Fruit fly (Drosophila melanogaster) whole organism, prepupa: Measurements from ENCODE around the gene CG34284.

ENCODE experiments used
- CG10631 ChIP-seq: fragments of 200-800 bp; sonication (Bioruptor generic); optimal IDR thresholded peaks from 2 replicates; lab custom pipeline; 2016; ENCODE audit warnings: missing biosample characterization, missing genetic modification characterization
- CG10669 ChIP-seq: fragments of 200-800 bp; sonication (Bioruptor generic); optimal IDR thresholded peaks from 3 replicates; lab custom pipeline; 2018; ENCODE audit warnings: missing biosample characterization, mild to moderate bottlenecking, missing genetic modification characterization, moderate library complexity
- CG11762 ChIP-seq: fragments of 200-800 bp; sonication (Bioruptor generic); optimal IDR thresholded peaks from 3 replicates; lab custom pipeline; 2016; ENCODE audit warnings: missing biosample characterization, missing genetic modification characterization; ENCODE audit not compliant: insufficient read depth
- CG11902 ChIP-seq: fragments of 200-800 bp; sonication (Bioruptor generic); optimal IDR thresholded peaks from 3 replicates; lab custom pipeline; 2016; ENCODE audit warnings: missing biosample characterization, missing genetic modification characterization
- CG15336 ChIP-seq: fragments of 200-800 bp; sonication (Bioruptor generic); IDR thresholded peaks from 2 replicates; pipeline ENCODE4 v1.3.6; 2022; ENCODE audit warnings: missing biosample characterization, missing genetic modification characterization
- CG1621 ChIP-seq: fragments of 200-800 bp; sonication (Bioruptor generic); optimal IDR thresholded peaks from 3 replicates; lab custom pipeline; 2018; ENCODE audit warnings: missing biosample characterization, mild to moderate bottlenecking, missing genetic modification characterization
- CG3032 ChIP-seq: fragments of 200-800 bp; optimal IDR thresholded peaks from 2 replicates; lab custom pipeline; 2019; ENCODE audit warnings: missing biosample characterization, mild to moderate bottlenecking, missing genetic modification characterization, moderate library complexity
- CG32006 ChIP-seq: fragments of 200-800 bp; sonication (Bioruptor generic); optimal IDR thresholded peaks from 3 replicates; lab custom pipeline; 2017; ENCODE audit warnings: missing biosample characterization, mild to moderate bottlenecking, missing genetic modification characterization
- CG34406 ChIP-seq: fragments of 200-800 bp; sonication (Bioruptor generic); optimal IDR thresholded peaks from 3 replicates; lab custom pipeline; 2016; ENCODE audit warnings: missing biosample characterization, missing genetic modification characterization
- CG3919 ChIP-seq: fragments of 200-800 bp; sonication (Bioruptor generic); optimal IDR thresholded peaks from 3 replicates; lab custom pipeline; 2016; ENCODE audit warnings: missing biosample characterization, missing genetic modification characterization
- CG4318 ChIP-seq: fragments of 200-800 bp; sonication (Bioruptor generic); optimal IDR thresholded peaks from 3 replicates; lab custom pipeline; 2017; ENCODE audit warnings: missing biosample characterization, mild to moderate bottlenecking, missing genetic modification characterization
- CG6163 ChIP-seq: fragments of 200-800 bp; sonication (Bioruptor generic); IDR thresholded peaks from 3 replicates; pipeline ENCODE4 v1.3.6; 2022; ENCODE audit warnings: missing biosample characterization, missing genetic modification characterization
- CG6276 ChIP-seq: fragments of 200-800 bp; sonication (Bioruptor generic); optimal IDR thresholded peaks from 2 replicates; lab custom pipeline; 2017; ENCODE audit warnings: missing biosample characterization, mild to moderate bottlenecking, missing genetic modification characterization
- CG6792 ChIP-seq: fragments of 200-800 bp; sonication (Bioruptor generic); optimal IDR thresholded peaks from 3 replicates; lab custom pipeline; 2016; ENCODE audit warnings: missing biosample characterization, missing genetic modification characterization
- CG6854 ChIP-seq: fragments of 200-800 bp; sonication (Bioruptor generic); optimal IDR thresholded peaks from 2 replicates; lab custom pipeline; 2017; ENCODE audit warnings: missing biosample characterization, mild to moderate bottlenecking, missing genetic modification characterization
- CG7368 ChIP-seq: fragments of 200-800 bp; sonication (Bioruptor generic); optimal IDR thresholded peaks from 3 replicates; lab custom pipeline; 2016; ENCODE audit warnings: missing biosample characterization, missing genetic modification characterization
- CG8119 ChIP-seq: fragments of 200-800 bp; sonication (Bioruptor generic); IDR thresholded peaks from 3 replicates; pipeline ENCODE4 v1.3.6; 2022; ENCODE audit warnings: missing biosample characterization, missing genetic modification characterization
- CG8319 ChIP-seq: fragments of 200-800 bp; sonication (Bioruptor generic); optimal IDR thresholded peaks from 3 replicates; lab custom pipeline; 2016; ENCODE audit warnings: missing biosample characterization, missing genetic modification characterization
- CG8632 ChIP-seq: fragments of 200-800 bp; sonication (Bioruptor generic); optimal IDR thresholded peaks from 3 replicates; lab custom pipeline; 2016; ENCODE audit warnings: missing biosample characterization, missing genetic modification characterization
- Eip75B ChIP-seq: fragments of 200-800 bp; sonication (Bioruptor generic); optimal IDR thresholded peaks from 3 replicates; lab custom pipeline; 2016; ENCODE audit warnings: missing biosample characterization, missing genetic modification characterization
- Ets96B ChIP-seq: fragments of 200-800 bp; optimal IDR thresholded peaks from 2 replicates; lab custom pipeline; 2019; ENCODE audit warnings: missing biosample characterization, mild to moderate bottlenecking, missing genetic modification characterization, moderate library complexity
- Gug ChIP-seq: fragments of 200-800 bp; sonication (Bioruptor generic); IDR thresholded peaks from 2 replicates; pipeline ENCODE4 v1.3.6; 2022; ENCODE audit warnings: missing biosample characterization, missing genetic modification characterization
- Hr38 ChIP-seq: sonication (Bioruptor generic); optimal IDR thresholded peaks from 2 replicates; lab custom pipeline; 2016; ENCODE audit warnings: missing biosample characterization, missing genetic modification characterization
- Hr4 ChIP-seq: fragments of 200-800 bp; sonication (Bioruptor generic); optimal IDR thresholded peaks from 3 replicates; lab custom pipeline; 2016; ENCODE audit warnings: missing biosample characterization, missing genetic modification characterization
- Met ChIP-seq: fragments of 200-800 bp; sonication (Bioruptor generic); optimal IDR thresholded peaks from 3 replicates; lab custom pipeline; 2016; ENCODE audit warnings: missing biosample characterization, missing genetic modification characterization
- OdsH ChIP-seq: fragments of 200-800 bp; sonication (Bioruptor generic); optimal IDR thresholded peaks from 3 replicates; lab custom pipeline; 2016; ENCODE audit warnings: missing biosample characterization, missing genetic modification characterization
- Smox ChIP-seq: fragments of 200-800 bp; sonication (Bioruptor generic); optimal IDR thresholded peaks from 3 replicates; lab custom pipeline; 2016; ENCODE audit warnings: missing biosample characterization, missing genetic modification characterization
- Sox102F ChIP-seq: fragments of 200-800 bp; sonication (Bioruptor generic); optimal IDR thresholded peaks from 2 replicates; lab custom pipeline; 2016; ENCODE audit warnings: missing biosample characterization, mild to moderate bottlenecking, missing genetic modification characterization
- Sox14 ChIP-seq: fragments of 200-800 bp; sonication (Bioruptor generic); optimal IDR thresholded peaks from 3 replicates; lab custom pipeline; 2016; ENCODE audit warnings: missing biosample characterization, missing genetic modification characterization
- Sox15 ChIP-seq: fragments of 200-800 bp; sonication (Bioruptor generic); optimal IDR thresholded peaks from 3 replicates; lab custom pipeline; 2016; ENCODE audit warnings: missing biosample characterization, missing genetic modification characterization
- achi ChIP-seq: fragments of 200-800 bp; sonication (Bioruptor generic); optimal IDR thresholded peaks from 3 replicates; lab custom pipeline; 2016; ENCODE audit warnings: missing biosample characterization, missing genetic modification characterization
- acj6 ChIP-seq: fragments of 200-800 bp; sonication (Bioruptor generic); optimal IDR thresholded peaks from 3 replicates; lab custom pipeline; 2016; ENCODE audit warnings: missing biosample characterization, missing genetic modification characterization
- cyc ChIP-seq: fragments of 200-800 bp; sonication (Bioruptor generic); optimal IDR thresholded peaks from 3 replicates; lab custom pipeline; 2016; ENCODE audit warnings: missing biosample characterization, missing genetic modification characterization
- dac ChIP-seq: fragments of 200-800 bp; sonication (Bioruptor generic); optimal IDR thresholded peaks from 2 replicates; lab custom pipeline; 2017; ENCODE audit warnings: missing biosample characterization, mild to moderate bottlenecking, missing genetic modification characterization
- dsx ChIP-seq: fragments of 200-800 bp; optimal IDR thresholded peaks from 3 replicates; lab custom pipeline; 2019; ENCODE audit warnings: missing biosample characterization, mild to moderate bottlenecking, missing genetic modification characterization, moderate library complexity; ENCODE audit not compliant: poor library complexity, severe bottlenecking
- esn ChIP-seq: fragments of 200-800 bp; sonication (Bioruptor generic); optimal IDR thresholded peaks from 2 replicates; lab custom pipeline; 2016; ENCODE audit warnings: missing biosample characterization, mild to moderate bottlenecking, missing genetic modification characterization, moderate library complexity
- fd59A ChIP-seq: fragments of 200-800 bp; sonication (Bioruptor generic); optimal IDR thresholded peaks from 2 replicates; lab custom pipeline; 2017; ENCODE audit warnings: missing biosample characterization, mild to moderate bottlenecking, missing genetic modification characterization, missing genetic modification reagents
- fkh ChIP-seq: fragments of 200-800 bp; sonication (Bioruptor generic); optimal IDR thresholded peaks from 3 replicates; lab custom pipeline; 2017; ENCODE audit warnings: missing biosample characterization, mild to moderate bottlenecking, missing genetic modification characterization, moderate library complexity
- lz ChIP-seq: fragments of 200-800 bp; sonication (Bioruptor generic); optimal IDR thresholded peaks from 3 replicates; lab custom pipeline; 2016; ENCODE audit warnings: missing biosample characterization, missing genetic modification characterization
- net ChIP-seq: fragments of 200-800 bp; sonication (Bioruptor generic); optimal IDR thresholded peaks from 3 replicates; lab custom pipeline; 2016; ENCODE audit warnings: missing biosample characterization, missing genetic modification characterization
- pdm3 ChIP-seq: fragments of 200-800 bp; sonication (Bioruptor generic); optimal IDR thresholded peaks from 3 replicates; lab custom pipeline; 2016; ENCODE audit warnings: missing biosample characterization, missing genetic modification characterization
- salr ChIP-seq, 2 experiments: fragments of 200-800 bp; sonication (Bioruptor generic); optimal IDR thresholded peaks; 3 replicates each; lab custom pipeline; 2016 to 2018; ENCODE audit warnings: missing biosample characterization in 2 of 2, missing genetic modification characterization in 2 of 2, mild to moderate bottlenecking in 1 of 2
- ss ChIP-seq, 2 experiments: fragments of 200-800 bp; sonication (Bioruptor generic); optimal IDR thresholded peaks; 2 replicates in 1 of 2; 3 replicates in 1 of 2; lab custom pipeline; 2017 to 2018; ENCODE audit warnings: mild to moderate bottlenecking in 2 of 2, missing biosample characterization in 2 of 2, missing genetic modification characterization in 2 of 2, moderate library complexity in 1 of 2
- svp ChIP-seq: fragments of 200-800 bp; sonication (Bioruptor generic); peaks from one replicate; lab custom pipeline; 2016; ENCODE audit warnings: missing biosample characterization, missing genetic modification characterization
- topi ChIP-seq: fragments of 200-800 bp; sonication (Bioruptor generic); optimal IDR thresholded peaks from 3 replicates; lab custom pipeline; 2016; ENCODE audit warnings: missing biosample characterization, missing genetic modification characterization
- vri ChIP-seq: fragments of 200-800 bp; sonication (Bioruptor generic); optimal IDR thresholded peaks from 3 replicates; lab custom pipeline; 2016; ENCODE audit warnings: missing biosample characterization, mild to moderate bottlenecking, missing genetic modification characterization

CG34284 gene

dm6 chr3R:18913856-18914593 lies 11.3 kb upstream of the CG34284 start (continued):
- peak; percentile 81 for TF ChIP-seq CG6163 (GFP tag; lab: Robert Waterston, UW)
- peak; percentile 61 for TF ChIP-seq CG3032 (tag; lab: Kevin White, UChicago)
- peak; percentile 42 for TF ChIP-seq CG34406
- TF ChIP-seq dac (GFP tag; lab: Kevin White, UChicago) = no peak
- peak; percentile 35 for TF ChIP-seq lz
- TF ChIP-seq ss (GFP tag; optimal IDR thresholded peaks at IDR 0.05; lab: Kevin White, UChicago) = peak; percentile 11 to 25
- peak; percentile 60 for TF ChIP-seq pdm3 (GFP tag; lab: Kevin White, UChicago)
- TF ChIP-seq CG10669 (GFP tag; lab: Kevin White, UChicago) = peak; percentile 56
- TF ChIP-seq Sox14 (GFP tag; lab: Kevin White, UChicago) = peak; percentile 54
- TF ChIP-seq dsx = peak; percentile 41
- TF ChIP-seq CG7368 (GFP tag; lab: Kevin White, UChicago) = peak; percentile 21
- peak; percentile 21 to 90 for TF ChIP-seq salr (GFP tag; optimal IDR thresholded peaks at IDR 0.05; lab: Kevin White, UChicago)
- no peak for TF ChIP-seq CG8319 (GFP tag; lab: Kevin White, UChicago)
- TF ChIP-seq cyc (GFP tag; lab: Kevin White, UChicago) = peak; percentile 46
- TF ChIP-seq CG6792 (GFP tag; lab: Kevin White, UChicago) = peak; percentile 34
- peak; percentile 35 for TF ChIP-seq achi (GFP tag; lab: Kevin White, UChicago)
- TF ChIP-seq CG11902 (GFP tag; lab: Kevin White, UChicago) = no peak
- peak; percentile 50 for TF ChIP-seq Hr4 (GFP tag; lab: Kevin White, UChicago)

- TF ChIP-seq net (no peak), vri (no peak), Smox (GFP tag; lab: Kevin White, UChicago) (no peak), acj6 (GFP tag; lab: Kevin White, UChicago) (no peak), Sox15 (GFP tag; lab: Kevin White, UChicago) (no peak), CG11902 (GFP tag; lab: Kevin White, UChicago) (no peak), fd59A (GFP tag; lab: Kevin White, UChicago) (no peak), CG3919 (GFP tag; lab: Kevin White, UChicago) (no peak), CG15336 (GFP tag; lab: Robert Waterston, UW) (peak; percentile 22; the same call in 1 of the 2 replicates), CG4318 (no peak), CG32006 (GFP tag; lab: Kevin White, UChicago) (peak; percentile 26), OdsH (no peak), Sox102F (GFP tag; lab: Kevin White, UChicago) (peak; percentile 32), CG1621 (no peak), CG8319 (GFP tag; lab: Kevin White, UChicago) (no peak), Gug (GFP tag; lab: Robert Waterston, UW) (no peak), ss (GFP tag; optimal IDR thresholded peaks at IDR 0.05; lab: Kevin White, UChicago) (no peak), Ets96B (tag; lab: Kevin White, UChicago) (no peak), topi (GFP tag; lab: Kevin White, UChicago) (peak; percentile 22), CG6854 (peak; percentile 47), CG3032 (tag; lab: Kevin White, UChicago) (no peak), Met (GFP tag; lab: Kevin White, UChicago) (peak; percentile 48), CG11762 (GFP tag; lab: Kevin White, UChicago) (no peak), fkh (GFP tag; lab: Kevin White, UChicago) (no peak), esn (GFP tag; lab: Kevin White, UChicago) (peak; percentile 38), CG6276 (GFP tag; lab: Kevin White, UChicago) (no peak), CG8632 (GFP tag; lab: Kevin White, UChicago) (no peak), CG7368 (GFP tag; lab: Kevin White, UChicago) (no peak), CG8119 (GFP tag; lab: Robert Waterston, UW) (no peak), Hr4 (GFP tag; lab: Kevin White, UChicago) (peak; percentile 29), svp (peak; percentile 43), achi (GFP tag; lab: Kevin White, UChicago) (no peak), Hr38 (GFP tag; lab: Kevin White, UChicago) (no peak), CG34406 (no peak), CG10631 (GFP tag; lab: Kevin White, UChicago) (peak; percentile 26), cyc (GFP tag; lab: Kevin White, UChicago) (peak; percentile 32), Eip75B (GFP tag; lab: Kevin White, UChicago) (peak; percentile 30), lz (peak; percentile 16), CG10669 (GFP tag; lab: Kevin White, UChicago) (peak; percentile 19), CG6163 (GFP tag; lab: Robert Waterston, UW) (no peak)
These were observed 10.1 kb upstream of the CG34284 start, which contains the start of gene Sgsh for dm6 chr3R:18912782-18913331. Gene Sgsh (minus strand): TSS chr3R:18912922.
